Fruit fly (Drosophila melanogaster): ENCODE measurements around the gene Tbc1d15-17.

dm6 chr2L:244559-244958 lies 37.6 kb downstream of the Tbc1d15-17 start:
- TF ChIP-seq CTCF (optimal IDR thresholded peaks at IDR 0.05): no peak
- TF ChIP-seq CG8478 (optimal IDR thresholded peaks at IDR 0.05): no peak
